Fruit fly (Drosophila melanogaster): ENCODE results near the gene tmod.

dm6 chr3R:30529570-30529969 is 2.8 kb upstream of the tmod start:
- TF ChIP-seq CG8478 (optimal IDR thresholded peaks at IDR 0.05) (no peak), CTCF (optimal IDR thresholded peaks at IDR 0.05) (no peak)
